Fruit fly (Drosophila melanogaster): ENCODE results near the gene CG34130.

Gene CG34130

DNA sequence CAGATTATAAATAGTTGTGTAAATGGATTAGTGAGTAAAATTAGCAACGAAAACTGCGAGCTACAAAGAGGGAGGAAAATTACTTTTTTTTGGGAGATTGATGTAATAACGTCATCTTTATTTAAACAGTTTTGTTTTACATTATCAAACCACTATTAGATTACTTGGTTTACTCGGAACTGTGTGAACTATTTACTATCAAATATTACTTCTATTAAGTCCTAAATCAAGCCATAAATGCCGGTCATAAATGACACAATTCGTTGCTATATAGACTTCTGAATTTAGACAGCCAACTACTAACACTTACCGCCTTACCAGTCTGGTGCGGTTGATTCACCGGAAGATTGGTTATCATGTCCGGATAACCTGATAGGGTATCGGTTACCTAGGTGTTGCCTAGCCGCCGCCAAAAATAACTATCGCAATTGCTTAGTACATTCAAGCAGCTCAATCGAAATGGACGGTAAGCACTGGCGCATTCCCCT is 4.5 kb downstream of the CG34130 start, which contains the start of gene CG31086 (continued):
- TF ChIP-seq bowl (GFP tag; IDR thresholded peaks at IDR 0.05) (no peak), Rx (GFP tag; IDR thresholded peaks at IDR 0.05) (no peak), GATAe (GFP tag; conservative IDR thresholded peaks at IDR 0.05) (peak; percentile 51), CG18599 (GFP tag; optimal IDR thresholded peaks at IDR 0.05) (peak; percentile 16), mld (GFP tag; IDR thresholded peaks at IDR 0.05; ENCODE audit: partially characterized antibody) (no peak), Hr51 (GFP tag; optimal IDR thresholded peaks at IDR 0.05) (peak in 1 of 2 experiments; percentile 3), tap (tag; optimal IDR thresholded peaks at IDR 0.05) (peak; percentile 42), eyg (GFP tag; optimal IDR thresholded peaks at IDR 0.05) (no peak), CG3281 (GFP tag; optimal IDR thresholded peaks at IDR 0.05) (peak; percentile 33)

- TF ChIP-seq Drgx (GFP tag; IDR thresholded peaks at IDR 0.05) (no peak), CG11696 (GFP tag; IDR thresholded peaks at IDR 0.05) (no peak), CG12769 (tag; optimal IDR thresholded peaks at IDR 0.05) (peak; percentile 29), CG6175 (GFP tag; IDR thresholded peaks at IDR 0.05) (no peak), Mad (GFP tag; optimal IDR thresholded peaks at IDR 0.05) (no peak), stc (GFP tag; IDR thresholded peaks at IDR 0.05) (no peak), NC2α (GFP tag; optimal IDR thresholded peaks at IDR 0.05) (no peak), Pdp1 (GFP tag; optimal IDR thresholded peaks at IDR 0.05) (no peak), Hand (GFP tag; optimal IDR thresholded peaks at IDR 0.05) (no peak), CG4617 (GFP tag; optimal IDR thresholded peaks at IDR 0.05; ENCODE audit: borderline replicate concordance) (no peak), az2 (GFP tag; optimal IDR thresholded peaks at IDR 0.05) (no peak), sima (GFP tag; optimal IDR thresholded peaks at IDR 0.05) (no peak), CG15514 (GFP tag; optimal IDR thresholded peaks at IDR 0.05) (peak; percentile 21), CG16813 (GFP tag; IDR thresholded peaks at IDR 0.05; ENCODE audit: partially characterized antibody) (no peak), dmrt99B (tag; optimal IDR thresholded peaks at IDR 0.05) (peak; percentile 40), dan (GFP tag; IDR thresholded peaks at IDR 0.05) (no peak), abd-A (tag; optimal IDR thresholded peaks at IDR 0.05) (peak; percentile 48), tio (GFP tag; optimal IDR thresholded peaks at IDR 0.05) (no peak), CG9727 (GFP tag; optimal IDR thresholded peaks at IDR 0.05) (no peak), CG16815 (GFP tag; optimal IDR thresholded peaks at IDR 0.05) (no peak), seq (GFP tag; IDR thresholded peaks at IDR 0.05) (no peak), B-H1 (GFP tag; IDR thresholded peaks at IDR 0.05) (no peak), slou (GFP tag; optimal IDR thresholded peaks at IDR 0.05) (no peak), ken (GFP tag; IDR thresholded peaks at IDR 0.05) (no peak), Elba2 (GFP tag; optimal IDR thresholded peaks at IDR 0.05) (no peak), CG17802 (tag; optimal IDR thresholded peaks at IDR 0.05) (no peak), CG10147 (GFP tag; optimal IDR thresholded peaks at IDR 0.05) (no peak), Bdp1 (GFP tag; optimal IDR thresholded peaks at IDR 0.05) (no peak), CG11247 (GFP tag; IDR thresholded peaks at IDR 0.05) (no peak), prd (optimal IDR thresholded peaks at IDR 0.05) (no peak), prd (GFP tag; IDR thresholded peaks at IDR 0.05) (no peak), usp (GFP tag; optimal IDR thresholded peaks at IDR 0.05) (no peak), CG17359 (tag; optimal IDR thresholded peaks at IDR 0.05) (no peak), Meics (GFP tag; optimal IDR thresholded peaks at IDR 0.05) (peak; percentile 17), CG3163 (GFP tag; optimal IDR thresholded peaks at IDR 0.05) (no peak), CoRest (tag; optimal IDR thresholded peaks at IDR 0.05) (no peak), CG6765 (GFP tag; optimal IDR thresholded peaks at IDR 0.05) (peak; percentile 28), unpg (GFP tag; optimal IDR thresholded peaks at IDR 0.05) (no peak), CG15011 (GFP tag; optimal IDR thresholded peaks at IDR 0.05) (no peak), croc (GFP tag; conservative IDR thresholded peaks at IDR 0.05) (no peak), CG13296 (GFP tag; optimal IDR thresholded peaks at IDR 0.05) (peak; percentile 12)
Observed at dm6 chr3R:26181991-26182390, 7.8 kb downstream of the CG34130 start.

Data from whole organism, embryonic.